Fruit fly (Drosophila melanogaster): Measurements from ENCODE around the gene CG17991.

- TF ChIP-seq CG8478 (optimal IDR thresholded peaks at IDR 0.05) (no peak), CTCF (optimal IDR thresholded peaks at IDR 0.05) (no peak)
Observed at dm6 chr3R:27225490-27225889, 15.6 kb upstream of the CG17991 start.

Data from S2 (cell line).